Worm (Caenorhabditis elegans) whole organism, L4/young adult: ENCODE data around the gene wdr-54.

ENCODE experiments used
- W03F9.2 ChIP-seq: fragments of 150-350 bp; optimal IDR thresholded peaks from 2 replicates; lab custom pipeline; 2014; ENCODE audit warnings: missing biosample characterization, missing genetic modification characterization
- dao-5 ChIP-seq: sonication (generic microtip); optimal IDR thresholded peaks from 2 replicates; lab custom pipeline; 2016; ENCODE audit warnings: missing genotype, missing genetic modification characterization, moderate library complexity, missing compliant biosample characterization
- him-1 ChIP-seq: sonication (generic microtip); optimal IDR thresholded peaks from 2 replicates; lab custom pipeline; 2016; ENCODE audit warnings: missing genotype, missing genetic modification reagents, missing genetic modification characterization, missing compliant biosample characterization

ce11 chrX:873634-874033 lies 44.9 kb downstream of the wdr-54 start:
- TF ChIP-seq dao-5 (no peak), him-1 (tag; lab: Kevin White, UChicago) (no peak), W03F9.2 (no peak)
